Worm (Caenorhabditis elegans) whole organism, mixed stage, embryonic: ENCODE data around the gene ddl-1.

Experiments used
- M03D4.4 ChIP-seq: sonication (generic microtip); optimal IDR thresholded peaks from 2 replicates; lab custom pipeline; 2017; ENCODE audit warnings: mild to moderate bottlenecking, missing genetic modification characterization, missing compliant biosample characterization
- bed-3 ChIP-seq: fragments of 200-800 bp; sonication (Bioruptor generic); optimal IDR thresholded peaks from 3 replicates; lab custom pipeline; 2018; ENCODE audit warnings: mild to moderate bottlenecking, missing genetic modification characterization, moderate library complexity, missing compliant biosample characterization
- blmp-1 ChIP-seq: fragments of 150-350 bp; optimal IDR thresholded peaks from 2 replicates; lab custom pipeline; 2014; ENCODE audit warnings: missing biosample characterization, missing genetic modification characterization
- ceh-39 ChIP-seq: fragments of 150-350 bp; optimal IDR thresholded peaks from 2 replicates; lab custom pipeline; 2014; ENCODE audit warnings: missing biosample characterization, missing genetic modification characterization
- ceh-43 ChIP-seq: fragments of 200-800 bp; sonication (Bioruptor generic); optimal IDR thresholded peaks from 2 replicates; lab custom pipeline; 2018; ENCODE audit warnings: mild to moderate bottlenecking, missing genetic modification characterization, moderate library complexity, missing compliant biosample characterization
- ceh-83 ChIP-seq: fragments of 200-800 bp; sonication (Bioruptor generic); optimal IDR thresholded peaks from 2 replicates; lab custom pipeline; 2018; ENCODE audit warnings: mild to moderate bottlenecking, missing genetic modification characterization, missing compliant biosample characterization
- ces-1 ChIP-seq: fragments of 150-350 bp; optimal IDR thresholded peaks from 2 replicates; lab custom pipeline; 2014; ENCODE audit warnings: missing biosample characterization, missing genetic modification reagents, missing genetic modification characterization
- cnd-1 ChIP-seq: fragments of 200-800 bp; sonication (Bioruptor generic); optimal IDR thresholded peaks from 2 replicates; lab custom pipeline; 2018; ENCODE audit warnings: mild to moderate bottlenecking, missing genetic modification characterization, missing compliant biosample characterization
- drap-1 ChIP-seq: fragments of 200-800 bp; sonication (Bioruptor generic); optimal IDR thresholded peaks from 3 replicates; lab custom pipeline; 2018; ENCODE audit warnings: mild to moderate bottlenecking, missing genetic modification characterization, missing compliant biosample characterization
- elt-1 ChIP-seq: sonication (generic microtip); optimal IDR thresholded peaks from 2 replicates; lab custom pipeline; 2017; ENCODE audit warnings: missing genetic modification characterization, mild to moderate bottlenecking, missing compliant biosample characterization, antibody characterized with exemption, moderate library complexity, borderline replicate concordance; ENCODE audit not compliant: insufficient read depth
- elt-3 ChIP-seq: fragments of 150-350 bp; optimal IDR thresholded peaks from 2 replicates; lab custom pipeline; 2014; ENCODE audit warnings: missing biosample characterization, missing genetic modification characterization
- flh-1 ChIP-seq: fragments of 200-800 bp; sonication (Bioruptor generic); optimal IDR thresholded peaks from 2 replicates; lab custom pipeline; 2018; ENCODE audit warnings: mild to moderate bottlenecking, missing genetic modification characterization, moderate library complexity, missing compliant biosample characterization
- ham-2 ChIP-seq: fragments of 200-800 bp; sonication (Bioruptor generic); optimal IDR thresholded peaks from 2 replicates; lab custom pipeline; 2018; ENCODE audit warnings: mild to moderate bottlenecking, missing genetic modification characterization, missing compliant biosample characterization
- hlh-1 ChIP-seq: fragments of 150-350 bp; optimal IDR thresholded peaks from 2 replicates; lab custom pipeline; 2014; ENCODE audit warnings: missing biosample characterization, missing genetic modification reagents, missing genetic modification characterization
- lin-13 ChIP-seq: fragments of 150-350 bp; optimal IDR thresholded peaks from 2 replicates; lab custom pipeline; 2014; ENCODE audit warnings: missing biosample characterization, missing genetic modification characterization
- lin-32 ChIP-seq: fragments of 200-800 bp; sonication (Bioruptor generic); optimal IDR thresholded peaks from 2 replicates; lab custom pipeline; 2018; ENCODE audit warnings: mild to moderate bottlenecking, missing genetic modification characterization, missing compliant biosample characterization
- lsy-2 ChIP-seq: fragments of 150-350 bp; optimal IDR thresholded peaks from 2 replicates; lab custom pipeline; 2014; ENCODE audit warnings: missing biosample characterization, missing genetic modification characterization
- mab-5 ChIP-seq: fragments of 150-350 bp; optimal IDR thresholded peaks from 2 replicates; lab custom pipeline; 2014; ENCODE audit warnings: missing biosample characterization, missing genetic modification characterization
- mep-1 ChIP-seq: fragments of 150-350 bp; optimal IDR thresholded peaks from 2 replicates; lab custom pipeline; 2017; ENCODE audit warnings: missing biosample characterization, missing genetic modification reagents, missing genetic modification characterization, inconsistent platforms
- mls-2 ChIP-seq: sonication (generic microtip); optimal IDR thresholded peaks from 2 replicates; lab custom pipeline; 2016; ENCODE audit warnings: mild to moderate bottlenecking, missing genetic modification characterization, moderate library complexity, missing compliant biosample characterization
- nhr-12 ChIP-seq: fragments of 150-350 bp; optimal IDR thresholded peaks from 2 replicates; lab custom pipeline; 2014; ENCODE audit warnings: missing biosample characterization, missing genetic modification characterization
- nhr-2 ChIP-seq: fragments of 150-350 bp; optimal IDR thresholded peaks from 2 replicates; lab custom pipeline; 2014; ENCODE audit warnings: missing biosample characterization, missing genetic modification characterization
- nhr-237 ChIP-seq: fragments of 150-350 bp; optimal IDR thresholded peaks from 2 replicates; lab custom pipeline; 2014; ENCODE audit warnings: missing biosample characterization, missing genetic modification characterization
- nhr-28 ChIP-seq: fragments of 150-350 bp; optimal IDR thresholded peaks from 2 replicates; lab custom pipeline; 2014; ENCODE audit warnings: missing biosample characterization, missing genetic modification characterization
- nhr-76 ChIP-seq: sonication (generic microtip); optimal IDR thresholded peaks from 2 replicates; lab custom pipeline; 2017; ENCODE audit warnings: missing biosample characterization, missing genetic modification characterization
- pha-4 ChIP-seq: fragments of 150-350 bp; optimal IDR thresholded peaks from 2 replicates; lab custom pipeline; 2018; ENCODE audit warnings: missing biosample characterization, missing genetic modification reagents, missing genetic modification characterization
- sem-2 ChIP-seq: fragments of 200-800 bp; sonication (Bioruptor generic); optimal IDR thresholded peaks from 2 replicates; lab custom pipeline; 2018; ENCODE audit warnings: mild to moderate bottlenecking, missing genetic modification characterization, missing compliant biosample characterization
- snpc-4 ChIP-seq: fragments of 150-350 bp; optimal IDR thresholded peaks from 2 replicates; lab custom pipeline; 2014; ENCODE audit warnings: missing biosample characterization, missing genetic modification characterization
- sptf-1 ChIP-seq: sonication (generic microtip); optimal IDR thresholded peaks from 2 replicates; lab custom pipeline; 2017; ENCODE audit warnings: mild to moderate bottlenecking, missing genetic modification characterization, moderate library complexity, missing compliant biosample characterization
- tbx-8 ChIP-seq: fragments of 200-800 bp; sonication (Bioruptor generic); optimal IDR thresholded peaks from 2 replicates; lab custom pipeline; 2018; ENCODE audit warnings: mild to moderate bottlenecking, missing genetic modification characterization, moderate library complexity, missing compliant biosample characterization
- unc-120 ChIP-seq: sonication (generic microtip); optimal IDR thresholded peaks from 2 replicates; lab custom pipeline; 2017; ENCODE audit warnings: missing genetic modification characterization, missing compliant biosample characterization; ENCODE audit not compliant: poor library complexity, severe bottlenecking
- unc-39 ChIP-seq: fragments of 150-350 bp; optimal IDR thresholded peaks from 2 replicates; lab custom pipeline; 2014; ENCODE audit warnings: missing biosample characterization, missing genetic modification characterization
- unc-62 ChIP-seq: fragments of 150-350 bp; optimal IDR thresholded peaks from 2 replicates; lab custom pipeline; 2014; ENCODE audit warnings: missing biosample characterization, missing genetic modification reagents, missing genetic modification characterization
- zip-8 ChIP-seq: fragments of 150-350 bp; optimal IDR thresholded peaks from 2 replicates; lab custom pipeline; 2014; ENCODE audit warnings: missing biosample characterization, missing genetic modification characterization
- ztf-11 ChIP-seq: fragments of 150-350 bp; optimal IDR thresholded peaks from 2 replicates; lab custom pipeline; 2014; ENCODE audit warnings: missing biosample characterization, missing genetic modification characterization

Gene ddl-1

ce11 chrII:5660736-5661734 lies 12.9 kb upstream of the ddl-1 start, which contains the start of the genes ift-43 and mdt-26:
Gene ift-43, minus strand, starts transcription at chrII:5660786.
Gene mdt-26, plus strand, starts transcription at chrII:5661181.
- TF ChIP-seq mep-1 (tag; lab: Kevin White, UChicago) (peak; percentile 42), mls-2 (peak; percentile 40), unc-62 (peak; percentile 42), M03D4.4 (peak; percentile 67), ceh-83 (GFP tag; lab: Kevin White, UChicago) (no peak), lin-13 (tag; lab: Kevin White, UChicago) (peak; percentile 73), ceh-39 (tag; lab: Kevin White, UChicago) (no peak), ceh-43 (GFP tag; lab: Kevin White, UChicago) (no peak), blmp-1 (tag; lab: Kevin White, UChicago) (no peak), unc-39 (tag; lab: Kevin White, UChicago) (no peak), unc-120 (tag; lab: Kevin White, UChicago) (peak; percentile 74), nhr-2 (tag; lab: Kevin White, UChicago) (no peak), flh-1 (peak; percentile 32), lin-32 (GFP tag; lab: Kevin White, UChicago) (no peak), cnd-1 (tag; lab: Kevin White, UChicago) (peak; percentile 80), zip-8 (no peak), ztf-11 (tag; lab: Kevin White, UChicago) (peak; percentile 20), nhr-12 (no peak), nhr-237 (tag; lab: Kevin White, UChicago) (no peak), nhr-28 (no peak), elt-1 (no peak), hlh-1 (tag; lab: Kevin White, UChicago) (peak; percentile 55), mab-5 (tag; lab: Kevin White, UChicago) (peak; percentile 48), ham-2 (GFP tag; lab: Kevin White, UChicago) (peak; percentile 78), sem-2 (GFP tag; lab: Kevin White, UChicago) (no peak), drap-1 (GFP tag; lab: Kevin White, UChicago) (peak; percentile 70), pha-4 (tag; lab: Kevin White, UChicago) (peak; percentile 53), bed-3 (GFP tag; lab: Kevin White, UChicago) (no peak), lsy-2 (peak; percentile 86), tbx-8 (GFP tag; lab: Kevin White, UChicago) (no peak), snpc-4 (tag; lab: Kevin White, UChicago) (no peak), sptf-1 (tag; lab: Kevin White, UChicago) (peak; percentile 85), ces-1 (GFP tag; lab: Kevin White, UChicago) (peak; percentile 36), elt-3 (tag; lab: Kevin White, UChicago) (no peak), nhr-76 (tag; lab: Kevin White, UChicago) (no peak)

ce11 chrII:5660155-5660554 lies 12.0 kb upstream of the ddl-1 start:
- TF ChIP-seq nhr-28 (no peak), flh-1 (no peak), mab-5 (tag; lab: Kevin White, UChicago) (no peak), snpc-4 (tag; lab: Kevin White, UChicago) (no peak), ceh-43 (GFP tag; lab: Kevin White, UChicago) (no peak), unc-39 (tag; lab: Kevin White, UChicago) (no peak), unc-62 (no peak), ceh-39 (tag; lab: Kevin White, UChicago) (no peak), zip-8 (no peak), blmp-1 (tag; lab: Kevin White, UChicago) (no peak), ham-2 (GFP tag; lab: Kevin White, UChicago) (no peak), hlh-1 (tag; lab: Kevin White, UChicago) (no peak), nhr-76 (tag; lab: Kevin White, UChicago) (no peak), bed-3 (GFP tag; lab: Kevin White, UChicago) (no peak), ceh-83 (GFP tag; lab: Kevin White, UChicago) (no peak), nhr-2 (tag; lab: Kevin White, UChicago) (no peak)
